Worm (Caenorhabditis elegans) whole organism, L4 larva: ENCODE data around the gene grsp-3.
A peak's percentile ranks its signal among the peaks of the same experiment; 100 is the strongest.

Experiments
- F44E2.7 ChIP-seq: fragments of 200-800 bp; sonication (Bioruptor generic); IDR thresholded peaks from 2 replicates; pipeline ENCODE4 v2.1.2; 2022; ENCODE audit warnings: missing genetic modification characterization, missing compliant biosample characterization
- F49E8.2 ChIP-seq: sonication (generic microtip); optimal IDR thresholded peaks from 2 replicates; lab custom pipeline; 2016; ENCODE audit warnings: missing compliant biosample characterization, mild to moderate bottlenecking, missing genetic modification characterization, borderline replicate concordance
- R02D3.7 ChIP-seq: fragments of 150-350 bp; sonication (generic microtip); optimal IDR thresholded peaks from 3 replicates; lab custom pipeline; 2014; ENCODE audit warnings: missing biosample characterization, missing genetic modification characterization
- T26A8.4 ChIP-seq: fragments of 200-800 bp; sonication (Bioruptor generic); IDR thresholded peaks from 2 replicates; pipeline ENCODE4 v1.3.6; 2022; ENCODE audit warnings: missing genetic modification characterization, missing compliant biosample characterization
- Y75B8A.6 ChIP-seq: fragments of 200-800 bp; sonication (Bioruptor generic); IDR thresholded peaks from 2 replicates; pipeline ENCODE4 v1.3.6; 2022; ENCODE audit warnings: missing genetic modification reagents, missing genetic modification characterization, missing compliant biosample characterization
- ZK337.2 ChIP-seq: fragments of 200-800 bp; sonication (Bioruptor generic); IDR thresholded peaks from 2 replicates; pipeline ENCODE4 v1.3.6; 2022; ENCODE audit warnings: missing genetic modification reagents, missing genetic modification characterization, missing compliant biosample characterization
- aha-1 ChIP-seq: fragments of 150-350 bp; peaks from one replicate; lab custom pipeline; 2014; ENCODE audit warnings: missing biosample characterization, missing genetic modification characterization
- arid-1 ChIP-seq: fragments of 200-800 bp; sonication (Bioruptor generic); conservative IDR thresholded peaks from 2 replicates; pipeline ENCODE4 v1.3.6; 2022; ENCODE audit warnings: missing genetic modification reagents, missing genetic modification characterization, missing compliant biosample characterization
- attf-4 ChIP-seq: sonication (generic microtip); optimal IDR thresholded peaks from 3 replicates; lab custom pipeline; 2017; ENCODE audit warnings: missing biosample characterization, missing genetic modification characterization
- ceh-44 ChIP-seq: fragments of 200-800 bp; sonication (Bioruptor generic); IDR thresholded peaks from 2 replicates; pipeline ENCODE4 v1.3.6; 2022; ENCODE audit warnings: missing genetic modification reagents, missing genetic modification characterization, missing compliant biosample characterization
- ceh-82 ChIP-seq: sonication (generic microtip); optimal IDR thresholded peaks from 2 replicates; lab custom pipeline; 2017; ENCODE audit warnings: missing biosample characterization, missing genetic modification characterization
- cey-2 ChIP-seq: sonication (generic microtip); optimal IDR thresholded peaks from 3 replicates; lab custom pipeline; 2017; ENCODE audit warnings: missing genetic modification characterization, mild to moderate bottlenecking, missing compliant biosample characterization, antibody characterized with exemption, borderline replicate concordance; ENCODE audit not compliant: insufficient read depth
- ctbp-1 ChIP-seq: fragments of 200-800 bp; sonication (Bioruptor generic); IDR thresholded peaks from 2 replicates; pipeline ENCODE4 v1.3.6; 2022; ENCODE audit warnings: missing genetic modification reagents, missing genetic modification characterization, missing compliant biosample characterization
- daf-12 ChIP-seq: fragments of 150-350 bp; optimal IDR thresholded peaks from 2 replicates; lab custom pipeline; 2014; ENCODE audit warnings: missing biosample characterization, missing genetic modification reagents, missing genetic modification characterization
- daf-16 ChIP-seq, 3 experiments: sonication (generic microtip); optimal IDR thresholded peaks; 2 replicates each; lab custom pipeline; 2016 to 2017; ENCODE audit warnings: missing genetic modification characterization in 3 of 3, missing genetic modification reagents in 3 of 3, mild to moderate bottlenecking in 2 of 3, missing compliant biosample characterization in 2 of 3, missing biosample characterization in 1 of 3, moderate library complexity in 1 of 3
- dmd-9 ChIP-seq: fragments of 200-800 bp; sonication (Bioruptor generic); IDR thresholded peaks from 2 replicates; pipeline ENCODE4 v1.3.6; 2022; ENCODE audit warnings: missing genetic modification reagents, missing genetic modification characterization, missing compliant biosample characterization
- dpl-1 ChIP-seq: fragments of 150-350 bp; optimal IDR thresholded peaks from 2 replicates; lab custom pipeline; 2014; ENCODE audit warnings: missing biosample characterization, missing genetic modification reagents, missing genetic modification characterization
- duxl-1 ChIP-seq: sonication (generic microtip); optimal IDR thresholded peaks from 2 replicates; lab custom pipeline; 2016; ENCODE audit warnings: mild to moderate bottlenecking, missing genetic modification characterization, moderate library complexity, missing compliant biosample characterization; ENCODE audit not compliant: poor library complexity
- dve-1 ChIP-seq: sonication (generic microtip); optimal IDR thresholded peaks from 2 replicates; lab custom pipeline; 2017; ENCODE audit warnings: antibody characterized with exemption, mild to moderate bottlenecking, missing genetic modification characterization, missing compliant biosample characterization; ENCODE audit not compliant: insufficient read depth
- egl-27 ChIP-seq: sonication (generic microtip); optimal IDR thresholded peaks from 3 replicates; lab custom pipeline; 2017; ENCODE audit warnings: missing biosample characterization, missing genetic modification reagents, missing genetic modification characterization
- fkh-10 ChIP-seq: fragments of 150-350 bp; optimal IDR thresholded peaks from 2 replicates; lab custom pipeline; 2014; ENCODE audit warnings: missing biosample characterization, missing genetic modification reagents, missing genetic modification characterization
- fos-1 ChIP-seq: fragments of 150-350 bp; optimal IDR thresholded peaks from 2 replicates; lab custom pipeline; 2014; ENCODE audit warnings: missing biosample characterization, missing genetic modification characterization
- hif-1 ChIP-seq, 2 experiments: sonication (generic microtip); optimal IDR thresholded peaks; 2 replicates each; lab custom pipeline; 2016 to 2017; ENCODE audit warnings: missing compliant biosample characterization in 2 of 2, missing genetic modification characterization in 2 of 2, missing genetic modification reagents in 2 of 2, missing genotype in 2 of 2, mild to moderate bottlenecking in 1 of 2
- hlh-11 ChIP-seq: fragments of 200-800 bp; sonication (Bioruptor generic); optimal IDR thresholded peaks from 2 replicates; lab custom pipeline; 2018; ENCODE audit warnings: mild to moderate bottlenecking, missing genetic modification characterization, missing compliant biosample characterization
- lim-7 ChIP-seq: fragments of 200-800 bp; sonication (Bioruptor generic); IDR thresholded peaks from 2 replicates; pipeline ENCODE4 v1.3.6; 2022; ENCODE audit warnings: missing genetic modification characterization, missing compliant biosample characterization
- lin-1 ChIP-seq: fragments of 200-800 bp; sonication (Bioruptor generic); IDR thresholded peaks from 2 replicates; pipeline ENCODE4 v1.3.6; 2022; ENCODE audit warnings: missing genetic modification reagents, missing genetic modification characterization, missing compliant biosample characterization
- lin-13 ChIP-seq: fragments of 150-350 bp; optimal IDR thresholded peaks from 2 replicates; lab custom pipeline; 2014; ENCODE audit warnings: missing biosample characterization, missing genetic modification reagents, missing genetic modification characterization
- lin-29 ChIP-seq: fragments of 200-800 bp; sonication (Bioruptor generic); IDR thresholded peaks from 2 replicates; pipeline ENCODE4 v1.3.6; 2022; ENCODE audit warnings: missing genetic modification reagents, missing genetic modification characterization, missing compliant biosample characterization
- lin-38 ChIP-seq: fragments of 200-800 bp; sonication (Bioruptor generic); IDR thresholded peaks from 2 replicates; pipeline ENCODE4 v1.3.6; 2022; ENCODE audit warnings: missing genetic modification reagents, missing genetic modification characterization, missing compliant biosample characterization
- lin-39 ChIP-seq: fragments of 150-350 bp; optimal IDR thresholded peaks from 2 replicates; lab custom pipeline; 2014; ENCODE audit warnings: missing biosample characterization, missing genetic modification reagents, missing genetic modification characterization
- madf-9 ChIP-seq: fragments of 200-800 bp; sonication (Bioruptor generic); conservative IDR thresholded peaks from 2 replicates; pipeline ENCODE4 v1.3.6; 2022; ENCODE audit warnings: missing genetic modification reagents, missing genetic modification characterization, missing compliant biosample characterization
- mdt-29 ChIP-seq: fragments of 200-800 bp; sonication (Bioruptor generic); IDR thresholded peaks from 2 replicates; pipeline ENCODE4 v1.3.6; 2022; ENCODE audit warnings: missing genetic modification reagents, missing genetic modification characterization, missing compliant biosample characterization
- mxl-2 ChIP-seq: fragments of 200-800 bp; sonication (Bioruptor generic); conservative IDR thresholded peaks from 2 replicates; pipeline ENCODE4 v1.3.6; 2022; ENCODE audit warnings: missing genetic modification reagents, missing genetic modification characterization, missing compliant biosample characterization
- nhr-102 ChIP-seq: sonication (generic microtip); optimal IDR thresholded peaks from 2 replicates; lab custom pipeline; 2016; ENCODE audit warnings: mild to moderate bottlenecking, missing genetic modification characterization, moderate library complexity, missing compliant biosample characterization
- nhr-11 ChIP-seq: fragments of 150-350 bp; optimal IDR thresholded peaks from 2 replicates; lab custom pipeline; 2014; ENCODE audit warnings: missing biosample characterization, missing genetic modification characterization
- nhr-111 ChIP-seq: fragments of 200-800 bp; sonication (Bioruptor generic); optimal IDR thresholded peaks from 2 replicates; lab custom pipeline; 2018; ENCODE audit warnings: mild to moderate bottlenecking, missing genetic modification characterization, missing compliant biosample characterization
- nhr-237 ChIP-seq: sonication (generic microtip); optimal IDR thresholded peaks from 2 replicates; lab custom pipeline; 2017; ENCODE audit warnings: missing biosample characterization, missing genetic modification characterization
- nhr-25 ChIP-seq: sonication (generic microtip); optimal IDR thresholded peaks from 2 replicates; lab custom pipeline; 2017; ENCODE audit warnings: missing genetic modification characterization, mild to moderate bottlenecking, missing compliant biosample characterization, antibody characterized with exemption, moderate library complexity, borderline replicate concordance; ENCODE audit not compliant: insufficient read depth
- nhr-28 ChIP-seq: fragments of 150-350 bp; optimal IDR thresholded peaks from 2 replicates; lab custom pipeline; 2014; ENCODE audit warnings: missing biosample characterization, missing genetic modification characterization
- nhr-76 ChIP-seq: fragments of 150-350 bp; optimal IDR thresholded peaks from 2 replicates; lab custom pipeline; 2014; ENCODE audit warnings: missing biosample characterization, missing genetic modification characterization
- pqm-1 ChIP-seq: sonication (generic microtip); optimal IDR thresholded peaks from 2 replicates; lab custom pipeline; 2017; ENCODE audit warnings: missing biosample characterization, missing genetic modification characterization
- rbr-2 ChIP-seq: sonication (generic microtip); optimal IDR thresholded peaks from 2 replicates; lab custom pipeline; 2016; ENCODE audit warnings: missing genotype, missing genetic modification characterization, missing compliant biosample characterization
- sdz-12 ChIP-seq: fragments of 200-800 bp; sonication (Bioruptor generic); optimal IDR thresholded peaks from 2 replicates; lab custom pipeline; 2018; ENCODE audit warnings: mild to moderate bottlenecking, missing genetic modification characterization, missing compliant biosample characterization
- snpc-1.2 ChIP-seq: fragments of 200-800 bp; sonication (Bioruptor generic); IDR thresholded peaks from 2 replicates; pipeline ENCODE4 v1.3.6; 2022; ENCODE audit warnings: missing genetic modification reagents, missing genetic modification characterization, missing compliant biosample characterization
- snpc-4 ChIP-seq: fragments of 150-350 bp; optimal IDR thresholded peaks from 2 replicates; lab custom pipeline; 2014; ENCODE audit warnings: missing biosample characterization, missing genetic modification characterization
- spr-3 ChIP-seq: fragments of 200-800 bp; sonication (Bioruptor generic); optimal IDR thresholded peaks from 2 replicates; lab custom pipeline; 2018; ENCODE audit warnings: mild to moderate bottlenecking, missing genetic modification characterization, missing compliant biosample characterization
- tra-1 ChIP-seq: fragments of 200-800 bp; sonication (Bioruptor generic); IDR thresholded peaks from 2 replicates; pipeline ENCODE4 v1.3.6; 2022; ENCODE audit warnings: missing genetic modification reagents, missing genetic modification characterization, missing compliant biosample characterization
- unc-39 ChIP-seq: sonication (generic microtip); optimal IDR thresholded peaks from 2 replicates; lab custom pipeline; 2017; ENCODE audit warnings: missing biosample characterization, missing genetic modification characterization
- unc-62 ChIP-seq, 3 experiments: fragments of 150-350 bp in 1 of 3; sonication (generic microtip); optimal IDR thresholded peaks in 2 of 3; peaks in 1 of 3; 1 replicate in 1 of 3; 2 replicates in 2 of 3; lab custom pipeline; 2014 to 2017; ENCODE audit warnings: missing biosample characterization in 3 of 3, missing genetic modification characterization in 3 of 3, missing genetic modification reagents in 3 of 3, missing genotype in 1 of 3
- zfp-3 ChIP-seq: fragments of 200-800 bp; sonication (Bioruptor generic); conservative IDR thresholded peaks from 2 replicates; pipeline ENCODE4 v1.3.6; 2022; ENCODE audit warnings: missing genetic modification reagents, missing genetic modification characterization, missing compliant biosample characterization

The grsp-3 gene

DNA sequence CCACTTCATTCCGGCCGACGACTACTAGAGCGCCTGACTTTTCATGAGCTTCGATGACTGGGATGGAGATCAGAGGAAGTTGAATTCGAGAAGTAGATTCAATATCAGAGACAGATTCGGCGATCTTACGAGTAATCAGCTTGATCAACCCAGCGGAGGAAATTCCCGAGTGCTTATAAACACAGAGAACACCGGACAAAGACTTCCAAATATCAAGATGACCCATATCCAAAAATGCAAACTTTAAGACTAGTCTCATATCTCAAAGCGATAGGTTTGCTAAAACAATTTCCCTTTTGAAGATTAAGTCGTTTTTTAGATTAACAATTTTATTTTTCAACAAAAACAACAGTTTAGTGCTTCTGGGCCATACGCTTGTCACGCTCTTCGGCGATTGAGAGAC is 48.3 kb downstream of the grsp-3 start, which contains the start of gene Y43B11AR.3 (continued):
- TF ChIP-seq daf-16 (GFP tag; optimal IDR thresholded peaks at IDR 0.05; lab: Kevin White, UChicago) (no peak), daf-16 (tag; optimal IDR thresholded peaks at IDR 0.05; lab: Kevin White, UChicago) (no peak), lin-38 (GFP tag; lab: Robert Waterston, UW) (peak; percentile 89), lin-39 (tag; lab: Kevin White, UChicago) (no peak), aha-1 (tag; lab: Kevin White, UChicago) (no peak), madf-9 (no peak), lin-13 (GFP tag; lab: Kevin White, UChicago) (no peak), fos-1 (tag; lab: Kevin White, UChicago) (no peak), Y75B8A.6 (peak; percentile 31; the same call in 1 of the 2 replicates), cey-2 (tag; lab: Kevin White, UChicago) (no peak), nhr-102 (tag; lab: Kevin White, UChicago) (no peak), snpc-4 (tag; lab: Kevin White, UChicago) (no peak), hlh-11 (no peak), nhr-28 (no peak), lin-1 (GFP tag; lab: Robert Waterston, UW) (peak; percentile 69; the same call in 1 of the 2 replicates), hif-1 (tag; optimal IDR thresholded peaks at IDR 0.05; lab: Kevin White, UChicago) (no peak), ceh-82 (tag; lab: Kevin White, UChicago) (no peak), F49E8.2 (tag; lab: Kevin White, UChicago) (peak; percentile 95), lin-29 (GFP tag; lab: Robert Waterston, UW) (no peak), mdt-29 (GFP tag; lab: Robert Waterston, UW) (peak; percentile 66; the same call in 1 of the 2 replicates), spr-3 (GFP tag; lab: Kevin White, UChicago) (peak; percentile 49), dpl-1 (GFP tag; lab: Kevin White, UChicago) (no peak), dmd-9 (no peak), ctbp-1 (GFP tag; lab: Robert Waterston, UW) (peak; percentile 75), fkh-10 (no peak), F44E2.7 (GFP tag; lab: Robert Waterston, UW) (0 out of 2 replicates have a peak, but pooled peaks have one; percentile 61), zfp-3 (peak; percentile 24; the same call in 1 of the 2 replicates), nhr-111 (GFP tag; lab: Kevin White, UChicago) (no peak), attf-4 (tag; lab: Kevin White, UChicago) (no peak), T26A8.4 (GFP tag; lab: Robert Waterston, UW) (no peak), lim-7 (GFP tag; lab: Robert Waterston, UW) (no peak; the same call in none of the 2 replicates), nhr-237 (tag; lab: Kevin White, UChicago) (no peak), nhr-76 (tag; lab: Kevin White, UChicago) (no peak), rbr-2 (no peak), dve-1 (no peak), nhr-25 (no peak), nhr-11 (tag; lab: Kevin White, UChicago) (no peak), pqm-1 (tag; lab: Kevin White, UChicago) (no peak), R02D3.7 (tag; lab: Kevin White, UChicago) (no peak), unc-62 (GFP tag; optimal IDR thresholded peaks at IDR 0.05 in 1 of 2; lab: Kevin White, UChicago) (no peak), unc-62 (tag; optimal IDR thresholded peaks at IDR 0.05; lab: Kevin White, UChicago) (no peak), ZK337.2 (GFP tag; lab: Robert Waterston, UW) (no peak), arid-1 (GFP tag; lab: Robert Waterston, UW) (peak; percentile 75), duxl-1 (peak; percentile 22), egl-27 (tag; lab: Kevin White, UChicago) (no peak), ceh-44 (0 out of 2 replicates have a peak, but pooled peaks have one; percentile 19), sdz-12 (no peak), snpc-1.2 (GFP tag; lab: Robert Waterston, UW) (peak; percentile 94), tra-1 (GFP tag; lab: Robert Waterston, UW) (peak; percentile 79; the same call in 1 of the 2 replicates), unc-39 (no peak), daf-12 (no peak), mxl-2 (GFP tag; lab: Robert Waterston, UW) (no peak)
